Fruit fly (Drosophila melanogaster): ENCODE results near the gene CG13021.
A peak's percentile ranks its signal among the peaks of the same experiment; 100 is the strongest.

DNA sequence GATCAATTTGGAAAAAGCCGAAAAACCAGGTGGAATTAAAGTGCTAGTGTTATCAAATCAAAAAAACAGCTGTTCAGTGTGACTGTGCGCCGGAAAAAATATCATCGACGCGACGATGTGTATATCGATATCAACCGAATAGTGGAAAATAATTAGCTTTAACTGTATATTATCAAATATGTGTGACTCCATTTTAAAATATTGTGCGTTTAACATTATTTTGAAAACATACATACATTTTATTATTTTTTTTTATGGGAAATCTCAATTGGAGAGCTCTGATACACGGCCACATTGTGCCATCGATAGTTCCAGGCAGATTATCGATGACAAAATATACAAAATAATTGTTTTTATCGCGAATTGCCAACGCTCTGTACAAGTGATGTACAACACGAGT, 28.8 kb upstream of the CG13021 start, which contains the start of the genes CG14270 and CG10803:
- peak; percentile 23 for TF ChIP-seq lz (GFP tag; optimal IDR thresholded peaks at IDR 0.05)
- TF ChIP-seq Hr39 (GFP tag; optimal IDR thresholded peaks at IDR 0.05), result peak; percentile 2
- TF ChIP-seq Eip78C (GFP tag), result peak; percentile 32
- no peak for TF ChIP-seq Lpt (GFP tag; optimal IDR thresholded peaks at IDR 0.05)
- TF ChIP-seq Sox102F (GFP tag; optimal IDR thresholded peaks at IDR 0.05), result no peak
- no peak for TF ChIP-seq CG15336 (GFP tag; IDR thresholded peaks at IDR 0.05)
- no peak for TF ChIP-seq CG6276 (GFP tag; optimal IDR thresholded peaks at IDR 0.05)
- no peak for TF ChIP-seq CG34406 (GFP tag; optimal IDR thresholded peaks at IDR 0.05)
- TF ChIP-seq CG6808 (GFP tag; optimal IDR thresholded peaks at IDR 0.05), result no peak
- no peak for TF ChIP-seq CG32006 (GFP tag; optimal IDR thresholded peaks at IDR 0.05)
- TF ChIP-seq Eip75B (GFP tag; optimal IDR thresholded peaks at IDR 0.05), result no peak
- no peak for TF ChIP-seq net (GFP tag; optimal IDR thresholded peaks at IDR 0.05)
